Worm (Caenorhabditis elegans) whole organism, L4/young adult: ENCODE results near the gene fkh-6.

Source experiments
- W03F9.2 ChIP-seq: fragments of 150-350 bp; optimal IDR thresholded peaks from 2 replicates; lab custom pipeline; 2014; ENCODE audit warnings: missing biosample characterization, missing genetic modification characterization
- dao-5 ChIP-seq: sonication (generic microtip); optimal IDR thresholded peaks from 2 replicates; lab custom pipeline; 2016; ENCODE audit warnings: missing genotype, missing genetic modification characterization, moderate library complexity, missing compliant biosample characterization
- him-1 ChIP-seq: sonication (generic microtip); optimal IDR thresholded peaks from 2 replicates; lab custom pipeline; 2016; ENCODE audit warnings: missing genotype, missing genetic modification reagents, missing genetic modification characterization, missing compliant biosample characterization

fkh-6 gene

ce11 chrII:4372406-4372805, 10.8 kb downstream of the fkh-6 start, which contains the start of gene paic-1:
Gene paic-1, minus strand, starts transcription at chrII:4372525.
- TF ChIP-seq dao-5 (no peak), him-1 (tag; lab: Kevin White, UChicago) (no peak), W03F9.2 (tag; lab: Kevin White, UChicago) (no peak)

ce11 chrII:4370842-4371241, 12.4 kb downstream of the fkh-6 start:
- no peak for TF ChIP-seq W03F9.2 (tag; lab: Kevin White, UChicago)
- TF ChIP-seq dao-5, result no peak
- TF ChIP-seq him-1 (tag; lab: Kevin White, UChicago), result no peak

ce11 chrII:4369715-4370114, 13.5 kb downstream of the fkh-6 start:
- TF ChIP-seq W03F9.2 (tag; lab: Kevin White, UChicago), result no peak
- TF ChIP-seq dao-5, result no peak
- TF ChIP-seq him-1 (tag; lab: Kevin White, UChicago), result no peak

- TF ChIP-seq him-1 (tag; lab: Kevin White, UChicago), result no peak
Measured at ce11 chrII:4367923-4368322, 15.3 kb downstream of the fkh-6 start, which contains the start of gene try-9. Gene try-9, plus strand, starts transcription at chrII:4368223.

ce11 chrII:4362088-4362487, 21.1 kb downstream of the fkh-6 start:
- TF ChIP-seq W03F9.2 (tag; lab: Kevin White, UChicago) (no peak), dao-5 (no peak)

- TF ChIP-seq W03F9.2 (tag; lab: Kevin White, UChicago) (no peak), him-1 (tag; lab: Kevin White, UChicago) (no peak), dao-5 (no peak)
Measured at ce11 chrII:4359219-4359618, 24.0 kb downstream of the fkh-6 start.

ce11 chrII:4358765-4359164, 24.4 kb downstream of the fkh-6 start, which contains the start of gene lat-2:
Gene lat-2, plus strand, starts transcription at chrII:4359065.
- TF ChIP-seq him-1 (tag; lab: Kevin White, UChicago) (no peak), W03F9.2 (tag; lab: Kevin White, UChicago) (no peak), dao-5 (no peak)

- no peak for TF ChIP-seq him-1 (tag; lab: Kevin White, UChicago)
- no peak for TF ChIP-seq dao-5
- no peak for TF ChIP-seq W03F9.2 (tag; lab: Kevin White, UChicago)
Measured at ce11 chrII:4355217-4355616, 28.0 kb downstream of the fkh-6 start, which contains the start of the genes H20J04.7 and H20J04.1. Gene H20J04.7, minus strand, starts transcription at chrII:4355317. Gene H20J04.1, plus strand, starts transcription at chrII:4355613.

- no peak for TF ChIP-seq dao-5
- no peak for TF ChIP-seq W03F9.2 (tag; lab: Kevin White, UChicago)
- no peak for TF ChIP-seq him-1 (tag; lab: Kevin White, UChicago)
Measured at ce11 chrII:4350888-4351287, 32.3 kb downstream of the fkh-6 start, which contains the start of gene H20J04.9. Gene H20J04.9, plus strand, starts transcription at chrII:4351188.

ce11 chrII:4344317-4344716, 38.9 kb downstream of the fkh-6 start:
- TF ChIP-seq him-1 (tag; lab: Kevin White, UChicago) (no peak), W03F9.2 (tag; lab: Kevin White, UChicago) (no peak), dao-5 (no peak)

ce11 chrII:4341484-4341883, 41.7 kb downstream of the fkh-6 start:
- TF ChIP-seq him-1 (tag; lab: Kevin White, UChicago), result no peak
- no peak for TF ChIP-seq dao-5

- TF ChIP-seq dao-5 (no peak), W03F9.2 (tag; lab: Kevin White, UChicago) (no peak), him-1 (tag; lab: Kevin White, UChicago) (no peak)
Measured at ce11 chrII:4339882-4340281, 43.3 kb downstream of the fkh-6 start, which contains the start of gene athp-2. Gene athp-2, plus strand, starts transcription at chrII:4340182.

- no peak for TF ChIP-seq him-1 (tag; lab: Kevin White, UChicago)
- no peak for TF ChIP-seq W03F9.2 (tag; lab: Kevin White, UChicago)
- TF ChIP-seq dao-5, result no peak
Measured at ce11 chrII:4337731-4338130, 45.5 kb downstream of the fkh-6 start.

ce11 chrII:4334448-4334847, 48.8 kb downstream of the fkh-6 start, which contains the start of gene madf-3:
Gene madf-3, plus strand, starts transcription at chrII:4334748.
- no peak for TF ChIP-seq W03F9.2 (tag; lab: Kevin White, UChicago)
- no peak for TF ChIP-seq him-1 (tag; lab: Kevin White, UChicago)
- no peak for TF ChIP-seq dao-5
